Fruit fly (Drosophila melanogaster) ovary, adult (tissue): ENCODE measurements around the gene Fum1.

Experiments
- CG17801 ChIP-seq: fragments of 200-800 bp; optimal IDR thresholded peaks from 2 replicates; lab custom pipeline; 2019; ENCODE audit warnings: missing biosample characterization, mild to moderate bottlenecking, missing genetic modification characterization, moderate library complexity; ENCODE audit not compliant: partially characterized antibody

The Fum1 gene

DNA sequence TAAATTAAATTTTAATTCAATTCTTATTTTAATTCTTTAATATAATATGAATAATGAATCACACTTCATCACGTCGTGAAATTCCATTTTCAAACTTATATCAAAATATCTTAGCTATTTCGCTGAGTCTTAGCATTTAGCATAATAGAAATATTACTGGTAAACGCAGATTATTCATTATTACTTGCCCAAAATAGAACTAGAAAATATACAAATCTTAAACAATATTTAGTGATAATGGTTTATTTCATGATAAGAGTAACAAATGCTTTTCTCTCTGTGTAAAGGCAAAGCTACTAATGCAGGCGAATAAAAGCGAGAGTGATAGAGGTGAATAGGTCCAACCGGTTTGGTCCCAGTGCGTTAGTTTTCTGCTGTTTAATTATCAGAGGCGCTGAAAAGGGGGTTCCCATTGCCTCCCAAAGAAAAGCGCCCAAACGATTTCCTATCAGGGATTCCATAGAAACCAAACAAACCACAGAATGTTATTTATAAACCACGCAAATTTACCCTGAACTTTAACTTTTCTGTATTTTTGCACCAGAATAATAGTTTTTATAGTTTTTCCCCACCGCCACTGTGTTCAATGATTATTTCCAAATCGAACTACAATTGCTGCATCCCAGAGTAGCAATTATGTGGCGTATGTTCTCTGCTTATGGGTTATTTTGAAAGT lies 15.2 kb upstream of the Fum1 start:
- no peak for TF ChIP-seq CG17801 (GFP tag; lab: Kevin White, UChicago)

DNA sequence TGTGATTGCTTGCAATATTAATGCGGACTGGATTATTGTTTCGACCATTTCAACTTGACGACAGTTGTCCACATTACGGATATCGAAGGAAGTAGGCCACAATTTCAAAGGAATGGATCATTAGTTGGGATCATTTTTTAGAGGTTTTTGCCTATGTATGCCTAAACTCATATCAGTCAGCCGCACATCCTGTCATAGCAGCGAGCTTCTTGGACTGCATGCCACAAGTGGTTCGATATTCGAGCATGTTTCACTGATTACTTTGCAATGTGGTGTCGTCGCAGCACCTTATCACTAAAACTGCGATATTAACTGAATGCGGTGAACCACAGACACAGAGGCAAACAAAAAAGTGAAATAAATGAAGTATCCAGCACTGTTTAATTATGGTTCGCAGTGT lies 14.2 kb upstream of the Fum1 start:
- no peak for TF ChIP-seq CG17801 (GFP tag; lab: Kevin White, UChicago)

- TF ChIP-seq CG17801 (GFP tag; lab: Kevin White, UChicago) = no peak
Observed at dm6 chrX:6673637-6674487, 4.4 kb upstream of the Fum1 start, which contains the start of the genes CG3198 and Mcm6. CG3198 (minus strand) TSS chrX:6673973. Mcm6 (plus strand) TSS chrX:6674387.

DNA sequence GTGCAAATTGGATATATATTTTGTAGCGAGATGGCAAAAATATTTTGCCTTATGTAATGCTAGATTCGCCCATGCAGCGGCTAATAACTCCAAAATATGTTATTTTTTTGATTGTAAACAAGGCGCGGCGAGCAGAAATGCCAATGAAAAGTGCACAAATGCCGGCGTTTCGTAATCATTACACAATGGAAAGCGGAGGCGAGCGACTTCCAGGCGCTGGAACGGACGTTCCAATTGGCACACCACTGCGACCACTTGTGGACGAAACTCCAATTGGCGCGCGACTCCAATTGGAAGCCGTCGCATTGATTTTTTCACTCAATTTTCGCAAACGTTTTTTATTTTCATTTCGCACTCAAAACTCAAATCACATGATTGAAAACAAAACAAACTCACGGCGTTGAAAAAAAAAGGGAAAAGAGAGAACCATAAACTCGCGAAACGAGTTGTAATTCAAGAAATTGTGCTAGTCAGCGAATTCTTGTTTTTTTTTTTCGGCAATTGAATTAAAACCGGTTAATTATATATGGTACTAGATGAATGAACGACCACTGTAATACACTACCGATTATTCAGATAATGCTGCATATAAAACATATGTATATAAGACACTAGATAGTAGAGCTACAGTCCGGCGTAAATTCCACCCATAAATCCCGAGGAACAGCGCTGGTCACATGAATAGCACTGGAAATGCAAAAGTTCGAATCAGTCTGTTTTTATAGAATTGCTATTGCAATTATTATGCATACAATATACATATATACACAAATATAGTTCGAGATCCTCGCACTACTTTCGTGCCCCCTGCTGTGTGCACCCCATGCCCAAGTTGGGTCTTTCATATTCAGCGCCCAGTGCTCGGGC lies 644 bp downstream of the Fum1 start, which contains the start of gene ND-ASHI:
Gene ND-ASHI (minus strand): TSS at position 484 of the 867 bp plus-strand sequence.
- TF ChIP-seq CG17801 (GFP tag; lab: Kevin White, UChicago) = peak; percentile 88

dm6 chrX:6679502-6679810 lies 1.2 kb downstream of the Fum1 start:
- TF ChIP-seq CG17801 (GFP tag; lab: Kevin White, UChicago) = no peak

- TF ChIP-seq CG17801 (GFP tag; lab: Kevin White, UChicago) = no peak
Observed at dm6 chrX:6681467-6681866, 3.2 kb downstream of the Fum1 start, which contains the start of gene Fum2. Fum2 (plus strand) TSS chrX:6681767.

DNA sequence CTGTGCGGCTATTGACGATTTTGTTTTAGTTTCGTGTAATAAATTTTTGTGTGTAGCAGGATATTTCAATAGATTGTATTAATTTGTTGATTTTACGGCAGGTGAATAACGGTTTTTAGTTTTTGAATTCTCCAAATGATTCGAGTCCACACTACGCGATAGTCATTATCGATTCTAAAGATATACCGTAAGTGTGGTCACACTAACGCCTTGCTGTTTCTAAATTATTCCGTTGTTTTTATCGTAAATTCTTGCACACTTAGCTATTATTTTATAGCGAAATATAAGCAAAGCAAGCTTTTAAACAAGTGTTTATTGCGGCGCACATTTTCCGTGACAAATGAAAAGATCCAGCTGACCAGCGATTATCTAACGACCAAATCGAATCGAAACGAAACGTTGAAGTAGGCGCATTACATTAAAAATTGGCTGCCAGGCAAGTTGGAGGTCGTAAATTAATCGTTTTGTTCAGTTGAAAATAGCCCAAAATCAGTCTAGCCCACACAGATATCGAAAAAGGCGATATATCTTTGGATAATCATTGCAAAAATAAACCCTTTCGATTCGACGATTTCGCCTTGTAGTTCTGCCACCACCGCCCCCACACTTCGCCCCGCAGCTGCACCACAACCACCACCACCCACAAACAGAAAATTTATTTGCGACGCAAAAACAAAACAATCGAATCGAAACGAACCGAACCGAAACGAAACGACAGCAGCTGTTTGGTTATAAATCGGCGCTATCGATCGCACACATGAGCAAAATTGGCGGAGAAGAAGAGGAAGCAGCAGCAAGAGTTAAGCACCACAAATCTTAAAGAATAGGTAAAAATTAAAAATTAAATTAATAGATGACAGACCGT lies 5.6 kb downstream of the Fum1 start, which contains the start of gene Pink1:
Gene Pink1 (plus strand): TSS at position 164 of the 865 bp plus-strand sequence.
- TF ChIP-seq CG17801 (GFP tag; lab: Kevin White, UChicago) = peak; percentile 50

- no peak for TF ChIP-seq CG17801 (GFP tag; lab: Kevin White, UChicago)
Observed at dm6 chrX:6687267-6687666, 9.0 kb downstream of the Fum1 start, which contains the start of gene CG44303. CG44303 (minus strand) TSS chrX:6687420.

DNA sequence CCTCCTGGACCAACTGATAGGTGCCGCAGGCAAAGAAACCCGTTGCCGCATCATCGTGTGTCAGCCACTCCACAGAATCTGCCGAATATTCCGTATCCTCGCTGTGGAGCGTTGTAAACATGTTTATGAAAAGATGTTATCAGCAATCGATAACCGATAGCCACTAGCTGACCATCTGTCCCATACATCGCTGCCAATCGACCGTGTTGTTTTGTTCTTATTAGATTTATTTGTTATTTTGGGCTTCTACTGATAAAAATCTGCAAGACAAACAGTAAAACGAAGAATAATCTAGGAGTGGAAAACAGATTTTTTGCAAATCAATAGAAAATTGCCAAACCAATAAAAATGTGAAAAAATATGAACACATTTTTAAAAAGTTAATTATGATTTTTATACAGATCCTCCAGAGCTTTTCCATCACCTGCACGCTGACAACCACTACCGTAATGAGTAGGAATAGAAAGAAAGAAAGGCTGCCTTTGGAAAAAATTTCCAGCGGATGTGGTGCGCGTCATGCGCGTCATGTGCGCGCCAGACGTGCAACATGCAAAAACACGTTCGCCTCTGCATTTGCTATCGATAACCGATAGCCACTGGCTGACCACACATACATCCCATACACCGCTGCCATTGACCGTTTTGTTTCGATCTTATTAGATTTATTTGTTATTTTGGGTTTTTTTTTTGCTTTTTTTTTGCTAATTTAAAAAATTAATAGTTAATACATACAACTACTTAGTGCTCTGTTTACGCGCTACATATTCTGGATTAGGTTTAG lies 10.6 kb downstream of the Fum1 start, which contains the start of gene CG3184:
Gene CG3184 (minus strand): TSS at position 155 of the 781 bp plus-strand sequence.
- no peak for TF ChIP-seq CG17801 (GFP tag; lab: Kevin White, UChicago)

DNA sequence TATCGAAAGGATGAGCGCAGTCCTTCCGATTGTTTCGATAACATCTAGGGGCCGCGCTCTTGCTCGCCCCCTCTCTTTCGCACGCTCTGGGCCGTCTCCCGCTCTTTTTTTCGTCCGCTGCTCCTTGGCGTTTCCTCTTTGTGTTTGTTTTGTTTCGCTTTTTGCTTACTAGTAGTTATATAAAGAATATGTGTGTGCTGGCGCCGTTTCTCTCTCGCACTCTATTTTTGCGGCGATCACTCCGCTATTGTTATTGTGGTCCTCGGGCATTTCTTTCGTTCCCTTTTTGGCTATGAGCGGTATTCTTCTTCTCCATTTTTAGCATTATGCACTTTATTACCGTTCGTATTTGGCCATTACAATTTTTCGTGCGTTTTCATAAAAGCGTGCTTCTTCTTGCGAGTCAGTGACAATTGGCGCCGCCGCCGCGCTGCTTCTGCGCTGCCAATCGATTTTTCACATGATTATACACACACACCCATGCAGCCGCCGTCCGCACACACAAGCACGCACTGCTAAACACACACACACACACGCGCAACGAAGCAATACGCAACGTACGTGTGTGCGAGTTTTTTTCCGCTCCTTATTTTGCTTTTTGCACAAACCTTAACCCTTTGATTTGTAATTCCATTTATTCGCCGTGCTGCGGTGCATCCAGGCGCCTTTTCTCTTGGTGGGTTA lies 16.0 kb downstream of the Fum1 start:
- peak; percentile 22 for TF ChIP-seq CG17801 (GFP tag; lab: Kevin White, UChicago)

DNA sequence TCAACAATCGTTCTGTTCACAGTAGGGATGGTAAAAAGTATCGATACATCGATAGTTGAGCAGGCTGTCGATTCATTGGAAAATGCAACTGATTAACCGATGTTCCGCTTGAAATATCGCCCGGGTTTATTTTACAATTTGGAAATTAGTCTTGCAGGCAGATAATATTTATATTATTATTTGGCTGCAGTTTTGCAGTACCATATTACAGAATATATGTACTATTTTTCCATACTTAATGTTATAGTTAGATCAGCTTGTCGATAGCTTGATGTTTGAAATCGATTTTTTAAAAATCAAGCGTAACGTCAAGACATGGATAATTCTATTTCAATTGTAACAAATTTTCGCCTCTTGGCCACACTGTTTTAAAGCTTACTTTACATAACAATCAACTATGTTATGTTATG lies 16.8 kb downstream of the Fum1 start, which contains the start of gene CG14442:
Gene CG14442 (minus strand): TSS at position 29 of the 410 bp plus-strand sequence.
- TF ChIP-seq CG17801 (GFP tag; lab: Kevin White, UChicago) = peak; percentile 37

DNA sequence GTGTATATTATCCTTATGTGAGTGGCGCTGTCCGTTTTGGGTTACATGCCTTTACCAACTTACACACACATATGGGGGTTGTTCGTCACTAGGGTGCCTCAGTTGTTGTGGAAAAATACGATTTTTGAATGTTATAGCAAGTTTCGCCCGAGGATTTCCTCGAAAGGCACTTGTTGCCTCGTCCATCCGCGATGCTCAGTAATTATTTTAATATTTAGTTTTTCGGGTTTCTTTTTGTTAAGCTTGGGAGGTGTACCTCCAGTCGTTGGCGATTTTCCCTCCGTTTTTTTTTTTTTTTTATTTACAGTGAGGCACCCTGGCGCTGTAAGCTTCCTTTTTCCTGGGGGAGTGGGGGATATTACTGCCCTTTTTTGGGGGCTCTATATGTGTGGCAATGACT lies 18.2 kb downstream of the Fum1 start:
- peak; percentile 8 for TF ChIP-seq CG17801 (GFP tag; lab: Kevin White, UChicago)
